Worm (Caenorhabditis elegans) whole organism, L4 larva: ENCODE measurements around the gene pyr-1.

Source experiments
- F37D6.2 ChIP-seq: sonication (generic microtip); optimal IDR thresholded peaks from 2 replicates; lab custom pipeline; 2016; ENCODE audit warnings: mild to moderate bottlenecking, missing genetic modification characterization, missing compliant biosample characterization
- aly-2 ChIP-seq: sonication (generic microtip); optimal IDR thresholded peaks from 2 replicates; lab custom pipeline; 2018; ENCODE audit warnings: missing biosample characterization, missing genetic modification characterization
- ama-1 ChIP-seq: fragments of 150-350 bp; optimal IDR thresholded peaks from 2 replicates; lab custom pipeline; 2014; ENCODE audit warnings: inconsistent platforms, mixed read lengths
- ces-1 ChIP-seq: fragments of 150-350 bp; sonication (generic microtip); optimal IDR thresholded peaks from 4 replicates; lab custom pipeline; 2014; ENCODE audit warnings: missing biosample characterization, missing genetic modification reagents, missing genetic modification characterization
- dpl-1 ChIP-seq: fragments of 150-350 bp; optimal IDR thresholded peaks from 2 replicates; lab custom pipeline; 2014; ENCODE audit warnings: missing biosample characterization, missing genetic modification reagents, missing genetic modification characterization
- lin-1 ChIP-seq: fragments of 200-800 bp; sonication (Bioruptor generic); IDR thresholded peaks from 2 replicates; pipeline ENCODE4 v1.3.6; 2022; ENCODE audit warnings: missing genetic modification reagents, missing genetic modification characterization, missing compliant biosample characterization
- nhr-11 ChIP-seq: fragments of 150-350 bp; optimal IDR thresholded peaks from 2 replicates; lab custom pipeline; 2014; ENCODE audit warnings: missing biosample characterization, missing genetic modification characterization
- nhr-42 ChIP-seq: fragments of 200-800 bp; sonication (Bioruptor generic); IDR thresholded peaks from 2 replicates; pipeline ENCODE4 v1.3.6; 2022; ENCODE audit warnings: missing genetic modification characterization, missing compliant biosample characterization
- pha-4 ChIP-seq, 2 experiments: fragments of 150-350 bp in 1 of 2; fragments of 200-800 bp in 1 of 2; sonication (Bioruptor generic) in 1 of 2; IDR thresholded peaks in 1 of 2; optimal IDR thresholded peaks in 1 of 2; 2 replicates each; pipeline versions ENCODE4 v1.3.6 to Lab custom; 2014 to 2022; ENCODE audit warnings: missing genetic modification characterization in 2 of 2, missing genetic modification reagents in 2 of 2, missing biosample characterization in 1 of 2, missing compliant biosample characterization in 1 of 2
- snpc-4 ChIP-seq: fragments of 150-350 bp; optimal IDR thresholded peaks from 2 replicates; lab custom pipeline; 2014; ENCODE audit warnings: missing biosample characterization, missing genetic modification characterization

- TF ChIP-seq ama-1 (lab: Kevin White, UChicago), result no peak
- TF ChIP-seq ces-1, result no peak
- TF ChIP-seq dpl-1 (GFP tag; lab: Kevin White, UChicago), result no peak
- no peak for TF ChIP-seq F37D6.2 (tag; lab: Kevin White, UChicago)
- TF ChIP-seq nhr-42 (GFP tag; lab: Robert Waterston, UW), result no peak
- no peak; the same call in 1 of the 2 replicates for TF ChIP-seq lin-1
- TF ChIP-seq nhr-11 (tag; lab: Kevin White, UChicago), result no peak
- TF ChIP-seq snpc-4 (tag; lab: Kevin White, UChicago), result no peak
- no peak for TF ChIP-seq aly-2 (tag; lab: Kevin White, UChicago)
- peak; percentile 34; the same call in 1 of the 2 replicates for TF ChIP-seq pha-4 (GFP tag; IDR thresholded peaks at IDR 0.05; lab: Robert Waterston, UW)
- no peak for TF ChIP-seq pha-4 (tag; optimal IDR thresholded peaks at IDR 0.05; lab: Kevin White, UChicago)
These were observed 25.7 kb upstream of the pyr-1 start, which contains the start of gene sptf-2 for ce11 chrII:8625163-8625562.
